Worm (Caenorhabditis elegans): ENCODE results near the gene srb-5.

The srb-5 gene

DNA sequence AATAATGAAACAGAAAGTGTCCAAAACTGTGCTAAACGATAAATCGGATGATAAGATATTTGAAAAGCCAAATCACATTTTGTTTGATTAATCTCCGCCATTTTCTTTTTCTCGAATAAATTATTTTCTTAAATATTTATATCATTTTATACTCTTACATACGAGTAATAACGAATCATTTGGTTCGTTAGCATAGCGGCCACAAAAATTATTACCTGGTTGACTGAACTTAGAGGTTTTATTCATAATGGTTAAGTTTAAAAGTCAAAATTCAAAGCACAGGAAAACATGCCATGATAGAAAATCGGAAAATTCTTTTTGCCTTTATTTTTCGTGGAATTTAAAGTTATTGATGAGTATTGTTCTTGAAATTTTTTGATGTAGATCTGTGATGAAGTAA is at the start of gene srb-5:
Gene srb-5 (minus strand): TSS at position 101 of the 400 bp plus-strand sequence.
- TF ChIP-seq W03F9.2 (tag; optimal IDR thresholded peaks at IDR 0.05) (no peak), him-1 (tag; optimal IDR thresholded peaks at IDR 0.05) (no peak), dao-5 (tag; optimal IDR thresholded peaks at IDR 0.05) (no peak)

DNA sequence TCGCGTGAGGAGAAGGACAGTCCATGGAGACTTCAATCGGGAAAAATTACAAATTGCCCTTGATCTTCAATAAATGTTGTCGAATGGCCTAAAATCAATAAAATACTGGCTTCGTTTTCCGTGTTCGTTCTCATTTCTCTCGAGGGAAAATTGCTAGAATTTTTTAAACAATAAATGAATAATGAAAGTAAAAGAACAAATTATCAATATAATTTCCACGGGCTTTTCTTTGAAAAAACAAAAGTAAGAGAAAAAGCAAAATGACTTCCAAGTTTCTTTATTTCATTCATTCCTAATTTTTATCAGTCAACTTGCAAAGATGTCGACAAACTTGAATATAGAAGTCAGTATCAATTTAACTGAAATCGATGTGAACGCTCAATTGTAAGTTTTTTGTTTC is 49.5 kb upstream of the srb-5 start, which contains the start of gene C34F11.1:
Gene C34F11.1 (plus strand): TSS at position 301 of the 400 bp plus-strand sequence.
- TF ChIP-seq dao-5 (tag; optimal IDR thresholded peaks at IDR 0.05) (no peak), him-1 (tag; optimal IDR thresholded peaks at IDR 0.05) (no peak), W03F9.2 (tag; optimal IDR thresholded peaks at IDR 0.05) (no peak)

DNA sequence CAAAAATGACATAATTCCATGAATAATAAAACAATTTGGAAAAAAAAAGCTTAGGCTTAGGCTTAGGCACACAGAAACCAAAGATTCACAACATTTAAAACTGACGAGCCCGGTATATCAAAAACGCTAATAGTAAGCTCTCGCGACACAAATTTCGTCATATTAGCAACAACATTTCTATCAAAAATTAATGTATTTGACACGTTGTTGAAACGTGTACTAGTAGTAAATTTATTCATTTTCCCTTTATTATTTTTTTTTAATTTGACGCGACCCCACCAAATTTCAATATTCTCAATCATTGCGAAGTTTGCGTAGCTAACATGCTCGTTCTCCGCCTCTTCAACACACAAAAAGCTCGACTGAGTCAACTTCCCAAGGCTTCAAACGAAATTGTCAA is 48.8 kb upstream of the srb-5 start, which contains the start of gene C34F11.2:
Gene C34F11.2 (plus strand): TSS at position 301 of the 400 bp plus-strand sequence.
- no peak for TF ChIP-seq dao-5 (tag; optimal IDR thresholded peaks at IDR 0.05)
- no peak for TF ChIP-seq W03F9.2 (tag; optimal IDR thresholded peaks at IDR 0.05)
- TF ChIP-seq him-1 (tag; optimal IDR thresholded peaks at IDR 0.05), result no peak

DNA sequence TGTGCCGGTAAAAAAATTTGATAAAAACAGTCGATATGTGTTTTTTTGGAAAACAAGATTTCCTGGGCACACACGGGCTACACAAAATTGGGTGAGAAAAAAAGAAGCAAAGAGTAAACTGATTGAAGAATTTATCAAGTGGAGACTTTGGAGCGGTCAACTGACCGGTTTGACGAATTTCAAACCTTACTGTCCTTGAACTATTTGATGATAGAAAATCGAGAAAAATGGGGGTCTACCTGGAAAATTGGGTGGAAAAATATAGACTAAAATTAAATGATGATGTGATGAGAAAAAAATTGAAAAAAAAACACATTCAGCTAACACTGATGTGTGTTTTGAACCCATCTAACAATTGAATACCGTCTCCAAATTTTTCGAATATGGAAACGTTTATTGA is 47.6 kb upstream of the srb-5 start, which contains the start of gene C34F11.8:
Gene C34F11.8 (minus strand): TSS at position 135 of the 400 bp plus-strand sequence.
- TF ChIP-seq W03F9.2 (tag; optimal IDR thresholded peaks at IDR 0.05) (no peak), him-1 (tag; optimal IDR thresholded peaks at IDR 0.05) (no peak), dao-5 (tag; optimal IDR thresholded peaks at IDR 0.05) (no peak)

DNA sequence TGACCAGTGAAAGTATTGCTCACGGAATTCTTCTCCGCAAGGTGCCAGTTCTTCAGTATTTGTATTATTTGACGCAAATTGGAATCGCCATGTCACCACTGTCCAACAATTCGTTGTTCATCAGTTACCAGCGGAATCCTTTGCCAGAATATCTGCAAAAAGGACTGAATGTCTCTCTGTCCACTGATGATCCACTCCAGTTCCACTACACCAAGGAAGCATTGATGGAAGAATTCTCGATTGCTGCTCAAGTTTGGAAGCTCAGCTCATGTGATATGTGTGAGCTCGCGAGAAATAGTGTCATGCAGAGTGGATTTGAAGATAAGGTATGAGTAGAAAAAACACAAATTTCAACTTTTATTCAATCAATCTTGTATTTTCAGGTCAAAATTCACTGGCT is 45.9 kb upstream of the srb-5 start:
- TF ChIP-seq him-1 (tag; optimal IDR thresholded peaks at IDR 0.05) (no peak), W03F9.2 (tag; optimal IDR thresholded peaks at IDR 0.05) (no peak), dao-5 (tag; optimal IDR thresholded peaks at IDR 0.05) (no peak)

DNA sequence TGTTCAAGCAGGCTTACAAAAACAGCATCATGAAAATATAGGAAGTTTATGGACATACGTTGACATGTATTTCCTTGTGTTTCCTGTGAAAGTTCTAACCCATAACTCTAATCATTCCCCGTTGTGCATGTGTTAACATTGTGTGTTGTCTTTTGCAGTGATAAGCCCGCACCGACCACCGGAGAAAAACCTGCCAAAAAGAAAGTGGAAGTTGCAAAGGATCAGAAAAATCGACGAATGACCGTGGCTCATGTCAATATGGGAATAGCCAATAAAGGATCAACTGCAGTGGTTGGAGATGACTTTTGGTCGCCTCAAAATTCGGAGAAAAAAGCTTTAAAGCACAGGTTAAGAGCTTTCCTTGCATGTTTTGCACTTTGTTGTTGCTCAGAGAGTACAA is 42.1 kb upstream of the srb-5 start:
- TF ChIP-seq him-1 (tag; optimal IDR thresholded peaks at IDR 0.05), result no peak
- TF ChIP-seq W03F9.2 (tag; optimal IDR thresholded peaks at IDR 0.05), result no peak
- no peak for TF ChIP-seq dao-5 (tag; optimal IDR thresholded peaks at IDR 0.05)

DNA sequence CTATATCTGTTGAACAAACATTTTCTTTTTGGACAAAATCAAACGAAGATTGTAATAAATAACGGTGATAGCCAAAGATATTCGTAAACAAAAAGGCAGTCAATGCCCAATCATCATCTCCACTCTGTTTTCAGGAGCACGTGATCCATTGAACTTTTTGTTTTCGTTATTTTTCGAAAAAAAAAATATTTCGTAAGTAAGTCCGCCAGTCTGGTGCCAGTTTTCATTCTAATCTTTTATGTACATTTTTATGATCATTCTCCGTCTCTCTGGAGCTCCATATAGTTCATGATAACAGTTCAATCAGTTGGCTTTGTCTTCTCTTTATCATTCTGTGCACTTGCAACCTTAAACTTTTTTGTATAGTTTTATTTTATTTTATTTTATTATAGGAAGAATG is 39.7 kb upstream of the srb-5 start, which contains the start of gene ampd-1:
Gene ampd-1 (plus strand): TSS at position 393 of the 400 bp plus-strand sequence.
- TF ChIP-seq W03F9.2 (tag; optimal IDR thresholded peaks at IDR 0.05) (no peak), dao-5 (tag; optimal IDR thresholded peaks at IDR 0.05) (no peak), him-1 (tag; optimal IDR thresholded peaks at IDR 0.05) (no peak)

DNA sequence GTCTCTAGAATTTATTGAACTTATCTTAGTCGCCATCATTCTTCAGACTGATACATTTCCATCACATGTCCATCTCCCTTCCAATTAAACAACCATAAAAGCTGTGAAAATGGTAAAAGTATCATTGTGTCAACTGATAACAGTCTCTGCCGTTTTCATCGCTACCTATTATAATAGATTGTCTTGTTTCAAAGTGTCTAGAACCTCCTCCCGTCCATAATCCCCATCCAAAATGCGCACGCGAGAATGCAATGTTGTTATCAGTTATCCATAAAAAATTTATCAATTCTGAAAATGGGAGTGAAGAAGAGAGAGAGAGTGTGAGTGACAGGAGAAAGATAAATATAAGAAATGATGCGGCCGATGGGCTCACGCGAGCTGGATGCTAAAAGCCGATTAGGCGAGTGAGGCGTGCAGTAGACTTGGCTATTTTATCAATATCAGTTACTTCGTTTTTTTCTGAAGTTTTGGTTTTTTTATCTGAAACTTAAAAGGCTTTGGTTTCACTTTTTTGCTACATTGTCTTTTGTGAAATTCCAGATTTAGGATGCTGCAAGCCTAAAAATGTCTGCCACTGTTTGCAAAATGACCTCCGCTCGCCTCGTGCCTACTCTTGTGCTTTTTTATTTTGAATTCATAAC is 38.9 kb upstream of the srb-5 start:
- TF ChIP-seq W03F9.2 (tag; optimal IDR thresholded peaks at IDR 0.05), result no peak
- TF ChIP-seq him-1 (tag; optimal IDR thresholded peaks at IDR 0.05), result no peak
- TF ChIP-seq dao-5 (tag; optimal IDR thresholded peaks at IDR 0.05), result no peak

DNA sequence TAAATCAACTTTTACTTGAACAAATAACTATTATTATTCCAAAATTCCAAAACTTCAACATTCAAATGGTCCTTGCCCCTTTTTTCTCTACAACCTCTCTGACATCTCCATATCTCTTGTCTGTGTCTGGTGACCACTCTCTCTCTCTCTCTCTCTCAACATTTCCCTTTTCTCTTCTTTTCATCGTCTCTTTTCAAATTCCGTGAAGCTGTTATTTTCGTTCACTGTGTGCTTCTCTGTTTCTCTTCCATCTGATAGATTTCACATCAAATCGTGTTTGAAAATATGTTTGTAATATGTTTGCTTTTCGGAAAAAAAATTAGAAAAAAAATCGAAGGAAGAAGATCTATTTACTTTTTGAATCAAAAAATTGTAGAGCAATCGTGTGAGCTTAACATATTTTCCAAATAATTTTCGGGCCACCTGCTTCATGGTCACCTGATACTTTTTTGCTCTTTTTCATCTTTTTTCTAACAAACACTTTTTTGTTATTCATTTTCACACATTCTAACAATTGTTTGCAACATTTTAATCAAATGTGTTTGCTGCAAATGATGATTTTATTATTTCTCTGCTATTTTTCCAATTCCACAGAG is 37.9 kb upstream of the srb-5 start:
- TF ChIP-seq him-1 (tag; optimal IDR thresholded peaks at IDR 0.05) (no peak), dao-5 (tag; optimal IDR thresholded peaks at IDR 0.05) (no peak), W03F9.2 (tag; optimal IDR thresholded peaks at IDR 0.05) (no peak)

DNA sequence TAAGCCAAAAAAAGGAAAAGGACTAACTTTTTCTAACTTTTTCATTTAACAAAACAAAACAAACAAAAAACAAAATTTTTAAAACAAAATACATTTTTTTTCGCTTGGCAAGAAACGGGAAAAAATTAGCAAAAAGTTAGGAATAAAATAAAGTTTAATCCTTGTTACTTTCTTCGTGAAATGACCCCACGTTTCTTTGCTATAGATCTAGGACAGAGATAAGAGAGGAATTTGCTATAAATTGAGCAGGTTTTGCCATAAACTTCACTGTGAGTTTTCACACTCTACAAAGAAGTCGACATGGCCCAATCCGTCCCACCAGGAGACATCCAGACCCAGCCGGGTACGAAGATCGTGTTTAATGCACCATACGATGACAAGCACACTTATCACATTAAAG is 36.3 kb upstream of the srb-5 start, which contains the start of gene msp-50:
Gene msp-50 (plus strand): TSS at position 301 of the 400 bp plus-strand sequence.
- no peak for TF ChIP-seq W03F9.2 (tag; optimal IDR thresholded peaks at IDR 0.05)
- no peak for TF ChIP-seq dao-5 (tag; optimal IDR thresholded peaks at IDR 0.05)
- no peak for TF ChIP-seq him-1 (tag; optimal IDR thresholded peaks at IDR 0.05)

DNA sequence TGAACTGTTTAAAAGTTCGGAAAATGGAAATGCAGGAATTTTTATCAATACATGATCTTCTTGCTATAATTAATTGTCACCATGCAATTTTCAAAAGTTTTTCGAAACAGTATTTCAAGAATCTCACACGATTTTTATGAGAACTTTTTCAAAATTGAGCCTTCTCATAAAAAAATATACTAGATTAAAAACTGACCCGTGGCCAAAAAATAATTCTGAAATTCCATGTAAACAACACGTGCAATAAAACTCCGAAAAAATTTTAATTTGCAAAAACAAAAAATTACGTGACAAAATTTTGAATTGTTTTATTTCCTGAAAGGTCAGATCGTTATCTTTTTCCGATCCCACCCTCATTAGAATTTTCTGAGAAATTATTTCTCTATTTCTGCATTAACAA is 32.3 kb upstream of the srb-5 start, which contains the start of gene C34F11.5:
Gene C34F11.5 (plus strand): TSS at position 301 of the 400 bp plus-strand sequence.
- TF ChIP-seq him-1 (tag; optimal IDR thresholded peaks at IDR 0.05) (no peak), W03F9.2 (tag; optimal IDR thresholded peaks at IDR 0.05) (no peak), dao-5 (tag; optimal IDR thresholded peaks at IDR 0.05) (no peak)

DNA sequence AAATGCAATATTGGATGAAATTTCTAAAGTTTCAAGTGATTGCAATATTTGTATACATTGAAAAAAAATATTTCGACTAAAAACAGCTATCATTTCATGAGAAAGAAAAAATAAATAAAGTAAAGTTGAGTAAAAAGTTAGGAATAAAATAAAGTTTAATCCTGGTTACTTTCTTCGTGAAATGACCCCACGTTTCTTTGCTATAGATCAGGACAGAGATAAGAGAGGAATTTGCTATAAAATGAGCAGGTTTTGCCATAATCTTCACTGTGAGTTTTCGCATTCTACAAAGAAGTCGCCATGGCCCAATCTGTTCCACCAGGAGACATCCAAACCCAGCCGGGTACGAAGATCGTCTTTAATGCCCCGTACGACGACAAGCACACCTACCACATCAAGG is 30.9 kb upstream of the srb-5 start, which contains the start of gene msp-49:
Gene msp-49 (plus strand): TSS at position 301 of the 400 bp plus-strand sequence.
- TF ChIP-seq dao-5 (tag; optimal IDR thresholded peaks at IDR 0.05) (no peak), him-1 (tag; optimal IDR thresholded peaks at IDR 0.05) (no peak), W03F9.2 (tag; optimal IDR thresholded peaks at IDR 0.05) (no peak)

DNA sequence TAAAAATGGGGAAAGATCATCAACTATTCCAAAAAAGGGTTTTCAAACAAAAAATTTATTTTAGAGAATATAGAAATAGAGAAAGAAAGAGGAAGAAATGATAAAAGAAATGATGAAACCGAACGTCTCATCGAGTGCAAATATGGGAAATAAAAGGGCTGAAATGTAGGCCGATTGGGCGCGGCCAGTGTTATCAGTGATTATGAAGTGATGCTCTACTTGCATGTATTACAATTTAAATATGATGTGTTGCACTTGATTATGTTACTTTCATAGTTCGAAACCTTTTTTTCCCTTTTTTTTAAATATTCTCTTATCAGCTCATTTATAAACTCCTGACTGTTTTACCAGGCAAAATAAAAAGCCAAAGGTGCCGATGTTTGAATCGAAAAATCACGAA is 28.6 kb upstream of the srb-5 start:
- TF ChIP-seq W03F9.2 (tag; optimal IDR thresholded peaks at IDR 0.05) (no peak), dao-5 (tag; optimal IDR thresholded peaks at IDR 0.05) (no peak), him-1 (tag; optimal IDR thresholded peaks at IDR 0.05) (no peak)

DNA sequence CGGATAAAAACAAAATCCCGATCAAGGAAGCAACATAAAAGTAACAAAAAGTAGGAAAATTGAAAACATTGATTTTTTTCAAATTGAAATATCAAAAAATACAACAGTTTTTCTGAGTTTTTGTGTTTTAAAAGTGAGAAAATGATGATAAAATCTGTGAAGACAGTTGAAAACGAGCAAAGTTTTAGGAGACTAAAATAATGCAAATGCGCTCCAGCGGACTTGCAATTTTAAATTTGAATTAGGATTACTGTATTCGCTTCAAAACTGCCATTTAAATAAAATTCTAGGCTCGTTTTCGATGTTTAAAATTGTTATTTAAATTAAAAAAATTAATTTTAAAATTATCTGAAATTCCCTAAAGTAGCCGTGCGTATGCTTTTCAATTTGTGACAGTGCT is 24.8 kb upstream of the srb-5 start:
- TF ChIP-seq dao-5 (tag; optimal IDR thresholded peaks at IDR 0.05) (no peak), him-1 (tag; optimal IDR thresholded peaks at IDR 0.05) (no peak), W03F9.2 (tag; optimal IDR thresholded peaks at IDR 0.05) (no peak)
